Worm (Caenorhabditis elegans) whole organism, L4 larva: Measurements from ENCODE around the gene C11D2.4.
A peak's percentile ranks its signal among the peaks of the same experiment; 100 is the strongest.

Source experiments
- ZK337.2 ChIP-seq: fragments of 200-800 bp; sonication (Bioruptor generic); IDR thresholded peaks from 2 replicates; pipeline ENCODE4 v1.3.6; 2022; ENCODE audit warnings: missing genetic modification reagents, missing genetic modification characterization, missing compliant biosample characterization
- ama-1 ChIP-seq: fragments of 150-350 bp; optimal IDR thresholded peaks from 2 replicates; lab custom pipeline; 2014; ENCODE audit warnings: inconsistent platforms, mixed read lengths
- dmd-6 ChIP-seq: fragments of 200-800 bp; sonication (Bioruptor generic); IDR thresholded peaks from 2 replicates; pipeline ENCODE4 v1.3.6; 2022; ENCODE audit warnings: missing genetic modification reagents, missing genetic modification characterization, missing compliant biosample characterization
- dmd-8 ChIP-seq: fragments of 200-800 bp; sonication (Bioruptor generic); IDR thresholded peaks from 2 replicates; pipeline ENCODE4 v1.3.6; 2022; ENCODE audit warnings: missing genetic modification characterization, missing compliant biosample characterization
- dpl-1 ChIP-seq: fragments of 150-350 bp; optimal IDR thresholded peaks from 2 replicates; lab custom pipeline; 2014; ENCODE audit warnings: missing biosample characterization, missing genetic modification reagents, missing genetic modification characterization
- hlh-11 ChIP-seq: fragments of 200-800 bp; sonication (Bioruptor generic); optimal IDR thresholded peaks from 2 replicates; lab custom pipeline; 2018; ENCODE audit warnings: mild to moderate bottlenecking, missing genetic modification characterization, missing compliant biosample characterization
- lin-13 ChIP-seq: fragments of 150-350 bp; optimal IDR thresholded peaks from 2 replicates; lab custom pipeline; 2014; ENCODE audit warnings: missing biosample characterization, missing genetic modification reagents, missing genetic modification characterization
- lin-39 ChIP-seq: fragments of 150-350 bp; optimal IDR thresholded peaks from 2 replicates; lab custom pipeline; 2014; ENCODE audit warnings: missing biosample characterization, missing genetic modification reagents, missing genetic modification characterization
- mxl-2 ChIP-seq: fragments of 200-800 bp; sonication (Bioruptor generic); conservative IDR thresholded peaks from 2 replicates; pipeline ENCODE4 v1.3.6; 2022; ENCODE audit warnings: missing genetic modification reagents, missing genetic modification characterization, missing compliant biosample characterization
- nhr-6 ChIP-seq: fragments of 150-350 bp; optimal IDR thresholded peaks from 2 replicates; lab custom pipeline; 2014; ENCODE audit warnings: missing biosample characterization, missing genetic modification characterization
- unc-62 ChIP-seq, 3 experiments: fragments of 150-350 bp in 1 of 3; sonication (generic microtip); optimal IDR thresholded peaks in 2 of 3; peaks in 1 of 3; 1 replicate in 1 of 3; 2 replicates in 2 of 3; lab custom pipeline; 2014 to 2017; ENCODE audit warnings: missing biosample characterization in 3 of 3, missing genetic modification characterization in 3 of 3, missing genetic modification reagents in 3 of 3, missing genotype in 1 of 3

ce11 chrIV:6206294-6206776 lies 49.6 kb upstream of the C11D2.4 start, which contains the start of gene C49A9.10:
- TF ChIP-seq unc-62 (GFP tag; optimal IDR thresholded peaks at IDR 0.05 in 1 of 2; lab: Kevin White, UChicago), result peak in 1 of 2 experiments; percentile 13
- TF ChIP-seq unc-62 (tag; optimal IDR thresholded peaks at IDR 0.05; lab: Kevin White, UChicago), result no peak
- TF ChIP-seq lin-39 (tag; lab: Kevin White, UChicago), result no peak
- TF ChIP-seq hlh-11 (tag; lab: Kevin White, UChicago), result no peak
- TF ChIP-seq ama-1 (lab: Kevin White, UChicago), result no peak
- TF ChIP-seq dmd-6 (GFP tag; lab: Robert Waterston, UW), result no peak; the same call in 1 of the 2 replicates
- TF ChIP-seq lin-13 (GFP tag; lab: Kevin White, UChicago), result peak; percentile 36
- no peak for TF ChIP-seq nhr-6 (tag; lab: Kevin White, UChicago)
- no peak for TF ChIP-seq mxl-2 (GFP tag; lab: Robert Waterston, UW)
- peak; percentile 94 for TF ChIP-seq ZK337.2 (GFP tag; lab: Robert Waterston, UW)
- TF ChIP-seq dpl-1 (GFP tag; lab: Kevin White, UChicago), result peak; percentile 98
- no peak for TF ChIP-seq dmd-8 (GFP tag; lab: Robert Waterston, UW)
